Worm (Caenorhabditis elegans) whole organism, L1 larva: ENCODE results near the gene aqp-11.

Experiments
- ces-1 ChIP-seq: fragments of 150-350 bp; optimal IDR thresholded peaks from 2 replicates; lab custom pipeline; 2014; ENCODE audit warnings: missing biosample characterization, missing genetic modification reagents, missing genetic modification characterization
- ets-5 ChIP-seq: fragments of 200-800 bp; sonication (Bioruptor generic); IDR thresholded peaks from 2 replicates; pipeline ENCODE4 v1.3.6; 2022; ENCODE audit warnings: missing genetic modification characterization, missing compliant biosample characterization
- mdl-1 ChIP-seq, 2 experiments: fragments of 150-350 bp; optimal IDR thresholded peaks; 2 replicates each; lab custom pipeline; 2014 to 2017; ENCODE audit warnings: missing biosample characterization in 2 of 2, missing genetic modification characterization in 2 of 2, inconsistent platforms in 1 of 2
- nhr-12 ChIP-seq: sonication (generic microtip); optimal IDR thresholded peaks from 2 replicates; lab custom pipeline; 2017; ENCODE audit warnings: missing biosample characterization, missing genetic modification characterization
- nhr-85 ChIP-seq: sonication (generic microtip); peaks from one replicate; lab custom pipeline; 2016; ENCODE audit warnings: missing genetic modification characterization, inconsistent platforms, missing compliant biosample characterization
- pax-3 ChIP-seq: fragments of 200-800 bp; sonication (Bioruptor generic); optimal IDR thresholded peaks from 2 replicates; lab custom pipeline; 2018; ENCODE audit warnings: mild to moderate bottlenecking, missing genetic modification characterization, moderate library complexity, missing compliant biosample characterization
- pqm-1 ChIP-seq: sonication (generic microtip); optimal IDR thresholded peaks from 3 replicates; lab custom pipeline; 2017; ENCODE audit warnings: missing biosample characterization, missing genetic modification characterization
- unc-86 ChIP-seq: sonication (generic microtip); optimal IDR thresholded peaks from 2 replicates; lab custom pipeline; 2016; ENCODE audit warnings: missing genetic modification characterization, missing compliant biosample characterization
- xbp-1 ChIP-seq: sonication (generic microtip); optimal IDR thresholded peaks from 2 replicates; lab custom pipeline; 2016; ENCODE audit warnings: missing genetic modification characterization, missing compliant biosample characterization
- ztf-11 ChIP-seq, 2 experiments: sonication (generic microtip); optimal IDR thresholded peaks; 2 replicates each; lab custom pipeline; 2016 to 2017; ENCODE audit warnings: missing genetic modification characterization in 2 of 2, missing biosample characterization in 1 of 2, missing compliant biosample characterization in 1 of 2

DNA sequence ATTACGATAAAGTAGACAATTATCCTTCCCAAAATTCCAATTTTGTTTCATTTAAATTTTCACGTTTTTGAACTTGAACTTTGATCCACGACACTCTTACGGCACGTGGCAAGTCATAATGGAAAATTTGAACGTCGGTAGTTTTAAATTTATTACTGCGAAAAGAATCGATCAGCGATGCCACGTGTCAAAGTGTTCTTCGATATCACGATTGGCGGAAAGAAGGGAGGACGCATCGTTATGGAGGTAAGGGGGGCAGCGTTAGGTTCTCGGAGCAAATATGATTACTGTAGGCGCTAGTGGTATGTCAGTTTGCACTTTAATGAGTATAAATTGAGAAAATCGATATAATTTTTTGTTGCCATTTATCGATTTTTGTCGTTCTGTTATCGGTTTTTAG is 19.5 kb downstream of the aqp-11 start, which contains the start of gene cyn-2:
- TF ChIP-seq nhr-12 (tag; lab: Kevin White, UChicago) = no peak
- TF ChIP-seq unc-86 (tag; lab: Kevin White, UChicago) = no peak
- TF ChIP-seq ces-1 (GFP tag; lab: Kevin White, UChicago) = no peak
- TF ChIP-seq pqm-1 (tag; lab: Kevin White, UChicago) = no peak
- no peak for TF ChIP-seq ets-5 (GFP tag; lab: Robert Waterston, UW)
- no peak for TF ChIP-seq ztf-11 (tag; optimal IDR thresholded peaks at IDR 0.05; lab: Kevin White, UChicago)
- TF ChIP-seq xbp-1 = no peak
- TF ChIP-seq pax-3 (tag; lab: Kevin White, UChicago) = no peak
- no peak for TF ChIP-seq mdl-1 (tag; optimal IDR thresholded peaks at IDR 0.05; lab: Kevin White, UChicago)
- TF ChIP-seq nhr-85 (tag; lab: Kevin White, UChicago) = no peak
